Worm (Caenorhabditis elegans) whole organism, late embryonic: ENCODE data around the gene ZK470.4.

Experiments used
- ama-1 ChIP-seq: fragments of 150-350 bp; optimal IDR thresholded peaks from 2 replicates; lab custom pipeline; 2014
- ceh-34 ChIP-seq: sonication (generic microtip); optimal IDR thresholded peaks from 2 replicates; lab custom pipeline; 2016; ENCODE audit warnings: mild to moderate bottlenecking, missing genetic modification characterization, missing compliant biosample characterization
- elt-4 ChIP-seq: sonication (generic microtip); optimal IDR thresholded peaks from 2 replicates; lab custom pipeline; 2016; ENCODE audit warnings: missing genetic modification characterization, missing compliant biosample characterization
- fkh-6 ChIP-seq: sonication (generic microtip); optimal IDR thresholded peaks from 2 replicates; lab custom pipeline; 2016; ENCODE audit warnings: missing genetic modification characterization, missing compliant biosample characterization
- pag-3 ChIP-seq: sonication (generic microtip); optimal IDR thresholded peaks from 2 replicates; lab custom pipeline; 2016; ENCODE audit warnings: missing compliant biosample characterization, missing genetic modification characterization, borderline replicate concordance
- pha-2 ChIP-seq: sonication (generic microtip); optimal IDR thresholded peaks from 2 replicates; lab custom pipeline; 2017; ENCODE audit warnings: mild to moderate bottlenecking, missing genetic modification characterization, missing compliant biosample characterization
- pha-4 ChIP-seq: fragments of 150-350 bp; optimal IDR thresholded peaks from 2 replicates; lab custom pipeline; 2018; ENCODE audit warnings: missing biosample characterization, missing genetic modification reagents, missing genetic modification characterization
- pros-1 ChIP-seq: fragments of 150-350 bp; optimal IDR thresholded peaks from 2 replicates; lab custom pipeline; 2014; ENCODE audit warnings: missing biosample characterization, missing genetic modification reagents, missing genetic modification characterization
- rnt-1 ChIP-seq: sonication (generic microtip); optimal IDR thresholded peaks from 2 replicates; lab custom pipeline; 2016; ENCODE audit warnings: missing genetic modification characterization, missing compliant biosample characterization
- sox-4 ChIP-seq: sonication (generic microtip); optimal IDR thresholded peaks from 2 replicates; lab custom pipeline; 2017; ENCODE audit warnings: mild to moderate bottlenecking, missing genetic modification characterization, inconsistent platforms, missing compliant biosample characterization

- TF ChIP-seq pha-2 (no peak), ama-1 (lab: Kevin White, UChicago) (no peak), ceh-34 (no peak), rnt-1 (tag; lab: Kevin White, UChicago) (no peak), fkh-6 (tag; lab: Kevin White, UChicago) (no peak), elt-4 (tag; lab: Kevin White, UChicago) (no peak), pha-4 (tag; lab: Kevin White, UChicago) (no peak), pag-3 (tag; lab: Kevin White, UChicago) (no peak), sox-4 (tag; lab: Kevin White, UChicago) (no peak), pros-1 (tag; lab: Kevin White, UChicago) (no peak)
These were observed 39.1 kb downstream of the ZK470.4 start, which contains the start of gene clh-4 for ce11 chrX:4100473-4100872.
